Fruit fly (Drosophila melanogaster) whole organism: ENCODE measurements around the gene Eip63E.
A peak's percentile ranks its signal among the peaks of the same experiment; 100 is the strongest.

Source experiments
- CG8478 ChIP-seq: fragments of >200 bp; optimal IDR thresholded peaks from 2 replicates; lab custom pipeline; 2018; ENCODE audit warnings: inconsistent platforms
- Dll ChIP-seq: fragments of >200 bp; optimal IDR thresholded peaks from 2 replicates; lab custom pipeline; 2017
- EcR ChIP-seq, 2 experiments: fragments of >200 bp; optimal IDR thresholded peaks; 2 replicates each; lab custom pipeline; 2017; ENCODE audit warnings: missing biosample characterization in 2 of 2, missing genetic modification characterization in 2 of 2, missing genetic modification reagents in 2 of 2
- psq ChIP-seq: fragments of >200 bp; optimal IDR thresholded peaks from 2 replicates; lab custom pipeline; 2017

DNA sequence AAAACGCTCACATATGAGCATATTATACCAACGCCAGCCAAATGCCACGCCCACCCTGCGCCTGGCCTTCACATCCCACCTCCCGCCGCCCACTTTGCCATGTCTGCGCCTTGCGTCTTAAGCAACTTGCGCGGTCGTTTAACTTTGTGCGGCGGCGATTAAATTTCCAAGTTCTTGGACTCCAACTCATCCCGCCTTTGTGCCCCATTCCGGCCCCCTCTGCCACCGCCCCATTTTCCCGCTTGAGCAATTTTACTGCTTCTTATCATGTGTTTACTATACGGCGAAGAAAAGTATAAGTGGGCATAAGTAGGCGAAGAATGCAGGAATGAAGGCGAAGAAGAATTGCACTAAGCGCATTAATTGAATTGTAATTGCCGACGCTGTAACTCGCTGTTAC is 20.1 kb downstream of the Eip63E start:
- no peak for TF ChIP-seq CG8478
- TF ChIP-seq Dll, result no peak
- no peak for TF ChIP-seq psq
- TF ChIP-seq EcR (GFP tag; optimal IDR thresholded peaks at IDR 0.05; lab: Kevin White, UChicago), result peak in 1 of 2 experiments; percentile 76
